Fruit fly (Drosophila melanogaster): Measurements from ENCODE around the gene Actn3.

DNA sequence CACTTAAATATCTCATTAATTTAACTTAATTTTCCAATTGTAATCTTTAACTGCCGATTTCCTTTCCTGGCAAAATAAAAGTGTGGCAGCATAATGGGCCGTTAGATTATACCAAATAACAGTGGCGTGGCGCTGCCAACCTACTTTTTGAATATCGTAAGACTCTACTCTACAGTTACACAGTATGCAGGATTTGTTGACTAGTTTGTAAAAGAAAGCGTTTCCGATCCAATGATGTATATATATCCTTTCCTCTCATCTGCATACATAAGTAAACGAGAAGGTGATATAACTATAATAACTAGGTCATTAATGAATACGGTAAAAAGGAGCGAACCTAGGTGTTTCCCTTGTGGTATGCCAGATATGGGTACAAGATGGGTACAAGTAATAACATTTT, 14.2 kb upstream of the Actn3 start, which contains the start of gene EMC2B:
- no peak for TF ChIP-seq CG8478 (optimal IDR thresholded peaks at IDR 0.05)
- TF ChIP-seq CTCF (optimal IDR thresholded peaks at IDR 0.05) = no peak

All from S2 (cell line).